Fruit fly (Drosophila melanogaster) whole organism, wandering third instar larva: ENCODE results near the gene Art6.

Source experiments
- CrebA ChIP-seq: fragments of 200-800 bp; sonication (Bioruptor generic); optimal IDR thresholded peaks from 2 replicates; lab custom pipeline; 2016; ENCODE audit warnings: missing biosample characterization, mild to moderate bottlenecking, missing genetic modification characterization, borderline replicate concordance
- Dfd ChIP-seq: fragments of >200 bp; optimal IDR thresholded peaks from 2 replicates; lab custom pipeline; 2017; ENCODE audit warnings: missing biosample characterization, missing genetic modification characterization
- Hr83 ChIP-seq: fragments of 200-300 bp; sonication (Bioruptor generic); optimal IDR thresholded peaks from 2 replicates; lab custom pipeline; 2016; ENCODE audit warnings: missing biosample characterization, mild to moderate bottlenecking, missing genetic modification characterization, moderate library complexity; ENCODE audit not compliant: poor library complexity, severe bottlenecking
- Jra ChIP-seq: sonication (Bioruptor generic); optimal IDR thresholded peaks from 2 replicates; lab custom pipeline; 2016; ENCODE audit warnings: missing biosample characterization, missing genetic modification characterization
- Rel ChIP-seq, 2 experiments: fragments of 200-800 bp; sonication (Bioruptor generic) in 1 of 2; optimal IDR thresholded peaks; 2 replicates in 1 of 2; 3 replicates in 1 of 2; lab custom pipeline; 2016 to 2019; ENCODE audit warnings: mild to moderate bottlenecking in 2 of 2, missing biosample characterization in 2 of 2, missing genetic modification characterization in 2 of 2, moderate library complexity in 1 of 2
- Vsx2 ChIP-seq: fragments of 200-300, 225-300 bp; sonication (Bioruptor generic); optimal IDR thresholded peaks from 2 replicates; lab custom pipeline; 2018; ENCODE audit warnings: missing biosample characterization, missing genetic modification characterization; ENCODE audit not compliant: partially characterized antibody
- dsf ChIP-seq: sonication (Bioruptor generic); optimal IDR thresholded peaks from 2 replicates; lab custom pipeline; 2016; ENCODE audit warnings: missing biosample characterization, missing genetic modification characterization, borderline replicate concordance
- rgr ChIP-seq: fragments of 200-800 bp; sonication (Bioruptor generic); optimal IDR thresholded peaks from 3 replicates; lab custom pipeline; 2016; ENCODE audit warnings: missing biosample characterization, mild to moderate bottlenecking, missing genetic modification characterization
- woc ChIP-seq: sonication (Bioruptor generic); optimal IDR thresholded peaks from 2 replicates; lab custom pipeline; 2016; ENCODE audit warnings: missing biosample characterization, mild to moderate bottlenecking, missing genetic modification characterization

Gene Art6

dm6 chr3R:13896854-13897253 lies 48.8 kb downstream of the Art6 start:
- no peak for TF ChIP-seq CrebA (GFP tag; lab: Kevin White, UChicago)
- no peak for TF ChIP-seq Rel (GFP tag; optimal IDR thresholded peaks at IDR 0.05; lab: Kevin White, UChicago)
- no peak for TF ChIP-seq Rel (tag; optimal IDR thresholded peaks at IDR 0.05; lab: Kevin White, UChicago)
- TF ChIP-seq rgr (GFP tag; lab: Kevin White, UChicago), result no peak
- TF ChIP-seq, all 38 proteins: peak for 0

DNA sequence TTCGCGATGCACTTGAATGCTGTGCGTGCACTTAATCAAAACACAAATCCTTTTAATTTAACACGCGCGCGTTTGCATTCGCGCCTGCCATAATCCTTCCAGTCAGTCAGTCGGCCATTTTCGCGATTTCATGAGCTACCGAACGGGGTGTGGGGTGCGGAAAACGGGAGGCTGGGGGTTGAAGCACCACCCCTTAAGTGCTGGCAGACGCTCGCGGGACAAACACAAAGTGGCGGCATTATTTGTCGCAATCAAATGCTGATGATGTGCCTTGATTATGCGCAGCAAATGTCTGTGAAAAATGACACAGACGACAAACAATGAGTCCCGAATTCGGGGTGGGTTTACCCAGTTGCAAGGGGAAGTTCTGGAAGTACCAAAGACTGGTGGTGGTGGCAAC lies 50.0 kb downstream of the Art6 start:
- TF ChIP-seq Dfd (GFP tag; lab: Kevin White, UChicago), result no peak
- no peak for TF ChIP-seq Vsx2 (GFP tag; lab: Kevin White, UChicago)
- no peak for TF ChIP-seq woc
- TF ChIP-seq, all 38 proteins: peak for 0

dm6 chr3R:13894756-13895155 lies 50.9 kb downstream of the Art6 start:
- no peak for TF ChIP-seq Hr83 (GFP tag; lab: Kevin White, UChicago)
- no peak for TF ChIP-seq dsf (GFP tag; lab: Kevin White, UChicago)
- TF ChIP-seq Jra (GFP tag; lab: Kevin White, UChicago), result no peak
